Worm (Caenorhabditis elegans) whole organism, late embryonic: ENCODE data around the gene sre-2.

Experiments
- C08G9.2 ChIP-seq: sonication (generic microtip); optimal IDR thresholded peaks from 2 replicates; lab custom pipeline; 2016; ENCODE audit warnings: mild to moderate bottlenecking, missing genetic modification characterization, moderate library complexity, missing compliant biosample characterization
- F13H6.1 ChIP-seq: sonication (generic microtip); optimal IDR thresholded peaks from 2 replicates; lab custom pipeline; 2016; ENCODE audit warnings: missing genetic modification characterization, missing compliant biosample characterization
- K02D7.2 ChIP-seq: sonication (generic microtip); optimal IDR thresholded peaks from 2 replicates; lab custom pipeline; 2017; ENCODE audit warnings: mild to moderate bottlenecking, missing genetic modification characterization, missing compliant biosample characterization
- ahr-1 ChIP-seq: sonication (generic microtip); optimal IDR thresholded peaks from 2 replicates; lab custom pipeline; 2016; ENCODE audit warnings: missing genetic modification characterization, missing compliant biosample characterization
- ama-1 ChIP-seq: fragments of 150-350 bp; optimal IDR thresholded peaks from 2 replicates; lab custom pipeline; 2014
- ceh-14 ChIP-seq: sonication (generic microtip); optimal IDR thresholded peaks from 2 replicates; lab custom pipeline; 2016; ENCODE audit warnings: missing genotype, missing genetic modification characterization, missing compliant biosample characterization
- ceh-18 ChIP-seq: sonication (generic microtip); optimal IDR thresholded peaks from 2 replicates; lab custom pipeline; 2016; ENCODE audit warnings: missing genetic modification characterization, missing compliant biosample characterization
- ceh-19 ChIP-seq: fragments of 200-800 bp; sonication (Bioruptor generic); optimal IDR thresholded peaks from 2 replicates; lab custom pipeline; 2018; ENCODE audit warnings: mild to moderate bottlenecking, missing genetic modification characterization, missing compliant biosample characterization
- ceh-2 ChIP-seq: sonication (generic microtip); optimal IDR thresholded peaks from 2 replicates; lab custom pipeline; 2016; ENCODE audit warnings: missing genotype, missing genetic modification characterization, missing compliant biosample characterization
- ceh-22 ChIP-seq: sonication (generic microtip); optimal IDR thresholded peaks from 2 replicates; lab custom pipeline; 2017; ENCODE audit warnings: missing biosample characterization, missing genetic modification characterization
- ceh-30 ChIP-seq: fragments of 150-350 bp; optimal IDR thresholded peaks from 2 replicates; lab custom pipeline; 2014; ENCODE audit warnings: missing biosample characterization, missing genetic modification characterization
- ceh-34 ChIP-seq: sonication (generic microtip); optimal IDR thresholded peaks from 2 replicates; lab custom pipeline; 2016; ENCODE audit warnings: mild to moderate bottlenecking, missing genetic modification characterization, missing compliant biosample characterization
- ceh-45 ChIP-seq: fragments of 200-800 bp; sonication (Bioruptor generic); IDR thresholded peaks from 2 replicates; pipeline ENCODE4 v1.3.6; 2022; ENCODE audit warnings: missing genetic modification reagents, missing genetic modification characterization, missing compliant biosample characterization
- dmd-4 ChIP-seq: sonication (generic microtip); optimal IDR thresholded peaks from 2 replicates; lab custom pipeline; 2016; ENCODE audit warnings: borderline replicate concordance, missing genetic modification characterization, missing compliant biosample characterization
- ets-4 ChIP-seq: sonication (generic microtip); optimal IDR thresholded peaks from 2 replicates; lab custom pipeline; 2016; ENCODE audit warnings: missing genetic modification characterization, missing compliant biosample characterization
- gmeb-2 ChIP-seq: sonication (generic microtip); optimal IDR thresholded peaks from 2 replicates; lab custom pipeline; 2016; ENCODE audit warnings: missing genetic modification characterization, inconsistent platforms, missing compliant biosample characterization
- hlh-13 ChIP-seq: fragments of 200-800 bp; sonication (Bioruptor generic); optimal IDR thresholded peaks from 2 replicates; lab custom pipeline; 2018; ENCODE audit warnings: mild to moderate bottlenecking, missing genetic modification characterization, missing compliant biosample characterization
- hlh-15 ChIP-seq: sonication (generic microtip); optimal IDR thresholded peaks from 2 replicates; lab custom pipeline; 2016; ENCODE audit warnings: missing genetic modification characterization, missing compliant biosample characterization
- hlh-30 ChIP-seq: sonication (generic microtip); optimal IDR thresholded peaks from 2 replicates; lab custom pipeline; 2017; ENCODE audit warnings: antibody characterized with exemption, missing genetic modification characterization, missing compliant biosample characterization; ENCODE audit not compliant: insufficient read depth
- mec-3 ChIP-seq: sonication (generic microtip); optimal IDR thresholded peaks from 2 replicates; lab custom pipeline; 2016; ENCODE audit warnings: borderline replicate concordance, missing genetic modification characterization, missing compliant biosample characterization
- nhr-232 ChIP-seq: sonication (generic microtip); optimal IDR thresholded peaks from 2 replicates; lab custom pipeline; 2016; ENCODE audit warnings: missing genetic modification characterization, missing compliant biosample characterization
- npax-4 ChIP-seq: sonication (generic microtip); optimal IDR thresholded peaks from 2 replicates; lab custom pipeline; 2016; ENCODE audit warnings: missing genetic modification characterization, missing compliant biosample characterization
- pat-9 ChIP-seq: fragments of 200-800 bp; sonication (Bioruptor generic); optimal IDR thresholded peaks from 2 replicates; lab custom pipeline; 2018; ENCODE audit warnings: mild to moderate bottlenecking, missing genetic modification characterization, moderate library complexity, missing compliant biosample characterization
- pha-4 ChIP-seq: fragments of 150-350 bp; optimal IDR thresholded peaks from 2 replicates; lab custom pipeline; 2018; ENCODE audit warnings: missing biosample characterization, missing genetic modification reagents, missing genetic modification characterization
- pqm-1 ChIP-seq: sonication (generic microtip); optimal IDR thresholded peaks from 2 replicates; lab custom pipeline; 2016; ENCODE audit warnings: missing genetic modification characterization, missing compliant biosample characterization
- pros-1 ChIP-seq: fragments of 150-350 bp; optimal IDR thresholded peaks from 2 replicates; lab custom pipeline; 2014; ENCODE audit warnings: missing biosample characterization, missing genetic modification reagents, missing genetic modification characterization
- ref-2 ChIP-seq: sonication (generic microtip); optimal IDR thresholded peaks from 2 replicates; lab custom pipeline; 2016; ENCODE audit warnings: missing genetic modification characterization, missing compliant biosample characterization
- rnt-1 ChIP-seq: sonication (generic microtip); optimal IDR thresholded peaks from 2 replicates; lab custom pipeline; 2016; ENCODE audit warnings: missing genetic modification characterization, missing compliant biosample characterization
- sdc-2 ChIP-seq: sonication (generic microtip); optimal IDR thresholded peaks from 2 replicates; lab custom pipeline; 2016; ENCODE audit warnings: missing genotype, missing genetic modification characterization, missing compliant biosample characterization
- tbx-7 ChIP-seq: sonication (generic microtip); optimal IDR thresholded peaks from 2 replicates; lab custom pipeline; 2016; ENCODE audit warnings: missing genotype, missing genetic modification characterization, missing compliant biosample characterization
- ttx-3 ChIP-seq: sonication (generic microtip); optimal IDR thresholded peaks from 2 replicates; lab custom pipeline; 2016; ENCODE audit warnings: missing genetic modification reagents, missing genetic modification characterization, missing compliant biosample characterization
- unc-3 ChIP-seq, 2 experiments: fragments of 200-800 bp in 1 of 2; sonication (Bioruptor generic) in 1 of 2; sonication (generic microtip) in 1 of 2; conservative IDR thresholded peaks in 1 of 2; optimal IDR thresholded peaks in 1 of 2; 2 replicates each; pipeline versions ENCODE4 v1.3.6 to Lab custom; 2016 to 2022; ENCODE audit warnings: missing compliant biosample characterization in 2 of 2, missing genetic modification characterization in 2 of 2, missing genetic modification reagents in 1 of 2
- unc-42 ChIP-seq: sonication (generic microtip); optimal IDR thresholded peaks from 2 replicates; lab custom pipeline; 2016; ENCODE audit warnings: missing genotype, missing genetic modification characterization, missing compliant biosample characterization
- unc-55 ChIP-seq: sonication (generic microtip); optimal IDR thresholded peaks from 2 replicates; lab custom pipeline; 2017; ENCODE audit warnings: missing biosample characterization, missing genetic modification reagents, missing genetic modification characterization
- ztf-16 ChIP-seq: sonication (generic microtip); optimal IDR thresholded peaks from 2 replicates; lab custom pipeline; 2017; ENCODE audit warnings: missing genetic modification characterization, missing compliant biosample characterization

sre-2 gene

DNA sequence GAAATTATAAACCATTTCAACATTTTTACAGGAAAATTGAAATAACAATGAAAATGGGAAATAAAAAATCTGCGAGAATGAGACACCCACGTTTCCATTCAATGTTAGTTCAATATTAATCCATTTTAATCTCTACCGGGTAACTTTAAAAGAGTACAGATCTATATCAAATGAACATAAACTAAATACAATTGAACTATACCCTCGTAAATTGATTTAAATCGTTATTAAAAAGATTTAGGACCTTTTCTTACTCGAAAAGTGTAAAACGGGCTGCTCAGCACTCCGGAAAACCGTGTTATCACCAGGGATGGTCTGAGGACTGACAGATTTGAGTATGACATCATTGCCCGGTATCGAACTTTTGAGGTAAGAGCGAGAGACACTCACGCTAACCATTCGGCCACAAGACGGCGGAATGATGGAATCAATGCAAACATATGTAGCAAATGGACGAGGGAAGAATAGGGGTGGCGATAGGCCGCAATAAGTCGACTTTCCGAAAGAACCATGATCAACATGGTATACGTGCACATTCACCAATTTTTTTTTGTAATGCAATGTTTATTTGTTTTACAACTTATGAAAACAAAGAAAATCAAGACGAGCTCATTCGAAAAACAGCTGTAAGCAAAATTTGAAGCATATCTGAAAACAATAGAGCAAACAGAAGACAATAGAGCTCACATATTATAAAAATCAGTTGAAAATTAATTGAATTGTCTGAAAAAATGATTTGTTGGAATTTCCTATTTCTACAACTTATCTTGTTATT lies 5.2 kb upstream of the sre-2 start, which contains the start of the genes chst-1 and C41C4.9 (continued):
- TF ChIP-seq nhr-232 (tag; lab: Kevin White, UChicago) = peak; percentile 89
- no peak for TF ChIP-seq mec-3 (tag; lab: Kevin White, UChicago)
- TF ChIP-seq ets-4 (tag; lab: Kevin White, UChicago) = peak; percentile 77
- no peak for TF ChIP-seq ama-1
- peak; percentile 91 for TF ChIP-seq ahr-1
- TF ChIP-seq ceh-18 (tag; lab: Kevin White, UChicago) = peak; percentile 88
- peak; percentile 89 for TF ChIP-seq K02D7.2 (tag; lab: Kevin White, UChicago)
- TF ChIP-seq npax-4 (tag; lab: Kevin White, UChicago) = peak; percentile 76
- TF ChIP-seq unc-3 (GFP tag; conservative IDR thresholded peaks at IDR 0.05; lab: Robert Waterston, UW) = peak; percentile 91
- TF ChIP-seq unc-3 (tag; optimal IDR thresholded peaks at IDR 0.05; lab: Kevin White, UChicago) = peak; percentile 86
- TF ChIP-seq ceh-34 (tag; lab: Kevin White, UChicago) = peak; percentile 92
- peak; percentile 79 for TF ChIP-seq ceh-45
- peak; percentile 56 for TF ChIP-seq ceh-22 (tag; lab: Kevin White, UChicago)
- TF ChIP-seq ztf-16 (tag; lab: Kevin White, UChicago) = peak; percentile 96
- peak; percentile 84 for TF ChIP-seq pqm-1 (tag; lab: Kevin White, UChicago)
- peak; percentile 73 for TF ChIP-seq ceh-30 (tag; lab: Kevin White, UChicago)
- TF ChIP-seq F13H6.1 = peak; percentile 86
- peak; percentile 86 for TF ChIP-seq dmd-4
- TF ChIP-seq ceh-2 (tag; lab: Kevin White, UChicago) = peak; percentile 87

DNA sequence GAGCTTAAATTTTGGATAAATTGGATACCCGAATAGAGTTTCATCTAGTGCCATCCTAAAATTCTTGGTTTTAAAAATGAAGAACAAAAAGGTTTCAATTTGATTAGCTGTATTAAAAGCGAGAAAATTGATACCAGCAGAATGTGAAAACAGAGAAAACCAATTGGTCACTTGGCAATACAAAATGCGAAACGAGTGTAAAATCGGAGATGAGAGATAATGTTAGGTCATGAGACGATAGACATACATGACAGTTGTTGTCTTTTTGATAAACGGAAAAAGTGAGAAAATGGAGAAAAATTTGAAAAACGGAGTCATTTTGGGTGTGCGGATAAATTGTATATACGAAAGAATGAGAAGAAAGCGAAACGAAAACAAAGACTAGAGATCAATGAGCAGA lies 3.1 kb upstream of the sre-2 start, which contains the start of gene sfxn-5:
TSS of gene sfxn-5 (minus strand) at position 55 of the 400 bp plus-strand sequence.
- TF ChIP-seq gmeb-2 (tag; lab: Kevin White, UChicago) (no peak), unc-55 (GFP tag; lab: Kevin White, UChicago) (peak; percentile 35), ceh-19 (GFP tag; lab: Kevin White, UChicago) (no peak), ceh-14 (tag; lab: Kevin White, UChicago) (no peak), ref-2 (no peak), ceh-18 (tag; lab: Kevin White, UChicago) (peak; percentile 50), C08G9.2 (no peak)

DNA sequence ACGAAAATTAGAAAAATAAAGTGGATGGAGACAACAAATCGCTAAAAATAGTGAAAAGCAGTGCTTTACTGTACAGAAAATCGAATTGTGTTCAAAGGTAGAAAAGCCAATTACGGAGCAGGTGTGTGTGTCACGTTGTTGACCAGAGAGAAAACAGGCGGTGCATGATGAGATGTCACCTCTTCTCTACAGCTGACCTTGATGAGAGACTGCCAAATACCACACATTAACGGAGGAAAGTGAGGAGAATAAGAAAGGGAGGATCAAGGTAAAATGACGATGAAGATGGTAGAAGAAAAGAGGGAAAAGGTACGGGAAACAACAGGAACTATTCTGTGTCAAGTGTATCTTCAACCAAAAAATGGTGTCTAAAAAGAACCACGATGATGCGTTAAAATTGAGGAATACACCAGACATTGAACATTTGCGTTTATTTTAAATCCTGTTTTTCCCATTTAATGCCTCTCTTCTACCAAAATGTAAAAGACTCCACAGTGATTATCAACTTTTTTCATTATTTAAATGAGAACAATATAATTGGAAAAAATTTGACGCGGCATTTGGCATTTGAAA lies 2.6 kb downstream of the sre-2 start:
- TF ChIP-seq ahr-1 (no peak), hlh-30 (tag; lab: Kevin White, UChicago) (peak; percentile 40), pros-1 (tag; lab: Kevin White, UChicago) (no peak), sdc-2 (tag; lab: Kevin White, UChicago) (no peak), hlh-13 (GFP tag; lab: Kevin White, UChicago) (no peak)

DNA sequence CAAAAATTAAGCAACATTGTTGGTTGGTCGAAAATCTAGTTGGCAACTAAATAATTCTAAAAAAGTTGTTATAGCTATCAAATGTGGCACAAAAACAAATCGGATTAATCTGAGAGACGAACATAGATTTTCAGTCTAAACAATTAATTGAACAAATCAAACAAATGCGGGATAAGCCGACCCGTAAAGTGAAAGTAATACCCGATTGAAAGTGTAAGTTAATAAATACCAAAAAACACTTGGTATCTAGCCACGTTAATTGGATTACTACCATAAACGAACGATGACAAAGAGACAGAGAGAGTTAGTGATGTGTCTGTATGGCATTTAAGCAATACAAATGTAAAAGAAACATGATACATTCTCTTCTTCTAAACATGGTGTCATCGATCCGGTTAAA lies 8.0 kb downstream of the sre-2 start:
- TF ChIP-seq ref-2 (no peak), ceh-18 (tag; lab: Kevin White, UChicago) (no peak)
- TF ChIP-seq, all 69 proteins: peak for 0

DNA sequence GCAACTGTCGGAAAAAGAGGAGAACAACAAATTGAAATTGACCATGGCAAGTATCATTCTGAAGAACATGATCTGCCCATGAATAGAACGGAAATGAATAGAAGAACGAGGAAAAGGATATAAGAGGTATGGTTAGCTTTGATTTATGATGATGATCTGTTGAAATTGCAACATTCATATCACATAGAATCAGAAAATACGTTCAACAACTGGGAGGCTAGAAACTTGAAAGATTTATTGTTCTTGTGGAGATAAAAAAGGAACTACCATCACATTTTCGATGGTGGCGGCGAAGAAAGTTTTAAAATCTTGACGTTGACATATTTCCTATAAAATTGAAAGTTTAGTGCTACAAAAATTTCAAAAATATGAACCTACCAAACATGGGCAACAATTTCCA lies 8.7 kb downstream of the sre-2 start:
- TF ChIP-seq ets-4 (tag; lab: Kevin White, UChicago) (no peak), hlh-15 (tag; lab: Kevin White, UChicago) (no peak), pat-9 (tag; lab: Kevin White, UChicago) (no peak), pha-4 (no peak), tbx-7 (tag; lab: Kevin White, UChicago) (no peak), ttx-3 (tag; lab: Kevin White, UChicago) (no peak), rnt-1 (no peak), unc-42 (tag; lab: Kevin White, UChicago) (no peak)
